Worm (Caenorhabditis elegans): ENCODE results near the gene srw-4.

- no peak for TF ChIP-seq unc-62 (GFP tag; optimal IDR thresholded peaks at IDR 0.05)
- no peak for TF ChIP-seq elt-3 (tag; optimal IDR thresholded peaks at IDR 0.05)
- no peak for TF ChIP-seq zag-1 (tag; optimal IDR thresholded peaks at IDR 0.05)
These were observed 12.3 kb downstream of the srw-4 start for ce11 chrV:2876188-2876831.

All from whole organism, L3 larva.